Worm (Caenorhabditis elegans) whole organism, L4/young adult: Measurements from ENCODE around the gene F59A1.13.

Experiments used
- W03F9.2 ChIP-seq: fragments of 150-350 bp; optimal IDR thresholded peaks from 2 replicates; lab custom pipeline; 2014; ENCODE audit warnings: missing biosample characterization, missing genetic modification characterization
- him-1 ChIP-seq: sonication (generic microtip); optimal IDR thresholded peaks from 2 replicates; lab custom pipeline; 2016; ENCODE audit warnings: missing genotype, missing genetic modification reagents, missing genetic modification characterization, missing compliant biosample characterization

DNA sequence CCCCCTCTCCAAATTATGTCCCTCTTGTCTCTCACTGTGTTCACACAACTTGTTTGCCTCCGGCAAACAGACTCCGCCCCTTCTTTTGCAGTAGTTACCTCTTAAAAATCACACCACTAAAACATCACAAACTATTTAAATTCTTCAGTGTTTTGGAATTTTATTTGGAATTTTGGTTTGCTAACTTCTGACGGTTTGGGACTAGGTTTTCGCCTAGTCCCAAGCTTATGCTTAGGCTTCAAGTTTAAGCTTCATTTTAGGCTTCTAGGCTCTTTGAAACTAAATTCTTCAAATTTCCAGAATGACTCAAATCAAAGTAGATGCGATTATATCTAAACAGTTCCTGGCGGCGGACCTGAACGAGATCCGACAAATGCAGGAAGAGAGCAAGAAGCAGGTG is 33.9 kb upstream of the F59A1.13 start, which contains the start of gene fat-5:
- TF ChIP-seq W03F9.2 (tag; lab: Kevin White, UChicago) (no peak), him-1 (tag; lab: Kevin White, UChicago) (no peak)
